Worm (Caenorhabditis elegans): Measurements from ENCODE around the gene T16G12.1.

DNA sequence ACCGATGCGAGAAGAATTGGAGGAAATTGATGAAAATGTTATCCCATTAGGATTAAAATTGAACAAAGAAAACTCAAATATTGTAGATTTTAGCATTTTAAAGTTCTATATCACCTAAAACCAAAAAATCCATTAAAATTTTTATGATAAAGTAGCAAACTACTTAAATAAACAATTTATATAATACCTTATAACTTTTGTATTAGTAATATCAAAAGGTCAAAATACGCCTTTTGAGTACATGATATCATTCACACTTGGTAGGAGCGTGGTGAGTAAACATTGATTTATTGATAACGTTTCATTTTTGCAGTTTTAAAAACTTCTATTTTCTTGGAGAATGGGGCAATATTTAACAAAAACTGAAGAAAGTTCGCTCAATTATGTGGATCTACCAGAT, 48.6 kb downstream of the T16G12.1 start, which contains the start of gene C05B5.5:
- TF ChIP-seq drap-1 (GFP tag; optimal IDR thresholded peaks at IDR 0.05) = no peak
- TF ChIP-seq mep-1 (tag; optimal IDR thresholded peaks at IDR 0.05) = no peak
- TF ChIP-seq nhr-76 (tag; optimal IDR thresholded peaks at IDR 0.05) = no peak
- no peak for TF ChIP-seq snpc-4 (tag; optimal IDR thresholded peaks at IDR 0.05)
- no peak for TF ChIP-seq pha-4 (tag; optimal IDR thresholded peaks at IDR 0.05)
- TF ChIP-seq nhr-12 (tag; optimal IDR thresholded peaks at IDR 0.05) = no peak
- TF ChIP-seq elt-3 (tag; optimal IDR thresholded peaks at IDR 0.05) = no peak
- no peak for TF ChIP-seq unc-62 (GFP tag; optimal IDR thresholded peaks at IDR 0.05)
- TF ChIP-seq elt-1 (tag; optimal IDR thresholded peaks at IDR 0.05; ENCODE audit: borderline replicate concordance, insufficient read depth) = no peak
- no peak for TF ChIP-seq ces-1 (GFP tag; optimal IDR thresholded peaks at IDR 0.05)
- no peak for TF ChIP-seq nhr-28 (tag; optimal IDR thresholded peaks at IDR 0.05)
- TF ChIP-seq nhr-237 (tag; optimal IDR thresholded peaks at IDR 0.05) = no peak
- no peak for TF ChIP-seq mab-5 (tag; optimal IDR thresholded peaks at IDR 0.05)
- TF ChIP-seq ceh-43 (GFP tag; optimal IDR thresholded peaks at IDR 0.05) = no peak
